Fruit fly (Drosophila melanogaster): Measurements from ENCODE around the gene His2Av.

Gene His2Av

DNA sequence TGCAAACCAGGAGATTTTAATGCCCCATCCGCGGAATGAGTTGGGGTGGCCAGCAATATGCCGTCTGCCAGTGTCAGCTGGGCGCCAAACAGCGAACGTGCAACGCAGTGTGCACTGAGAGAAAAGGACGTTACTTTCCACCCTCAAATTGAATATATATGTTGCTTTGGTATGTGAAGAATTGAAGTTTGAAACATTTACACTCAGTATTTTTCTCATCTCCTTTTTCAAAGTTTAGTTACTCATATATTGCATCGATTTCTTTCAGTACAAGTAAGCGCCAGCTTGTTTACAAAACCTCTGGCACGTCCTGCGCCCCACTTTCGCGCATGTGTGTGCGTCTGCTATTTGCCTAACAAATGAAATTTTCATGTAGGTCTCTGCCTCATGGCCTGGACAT, 7.5 kb upstream of the His2Av start (continued):
- no peak for TF ChIP-seq mld (GFP tag; IDR thresholded peaks at IDR 0.05; ENCODE audit: partially characterized antibody)
- TF ChIP-seq Spps (tag; optimal IDR thresholded peaks at IDR 0.05): no peak
- no peak for TF ChIP-seq CG6254 (GFP tag; optimal IDR thresholded peaks at IDR 0.05)
- TF ChIP-seq CG12659 (GFP tag; optimal IDR thresholded peaks at IDR 0.05): no peak
- peak; percentile 36 for TF ChIP-seq lilli (GFP tag; optimal IDR thresholded peaks at IDR 0.05)
- no peak for TF ChIP-seq vfl (GFP tag; optimal IDR thresholded peaks at IDR 0.05)
- no peak for TF ChIP-seq jumu (GFP tag; optimal IDR thresholded peaks at IDR 0.05)
- TF ChIP-seq CG12104 (GFP tag; optimal IDR thresholded peaks at IDR 0.05): no peak
- TF ChIP-seq CG4424 (GFP tag; optimal IDR thresholded peaks at IDR 0.05): peak; percentile 30
- no peak for TF ChIP-seq Elba2 (GFP tag; optimal IDR thresholded peaks at IDR 0.05)
- no peak for TF ChIP-seq Dek (tag; optimal IDR thresholded peaks at IDR 0.05)
- TF ChIP-seq CG5953 (GFP tag; IDR thresholded peaks at IDR 0.05): no peak
- TF ChIP-seq CG6689 (GFP tag; IDR thresholded peaks at IDR 0.05): peak; percentile 52; the same call in 1 of the 2 replicates
- TF ChIP-seq CG14710 (tag; optimal IDR thresholded peaks at IDR 0.05): peak; percentile 14
- peak; percentile 20 for TF ChIP-seq CG6813 (GFP tag; optimal IDR thresholded peaks at IDR 0.05)
- no peak for TF ChIP-seq CG15011 (GFP tag; optimal IDR thresholded peaks at IDR 0.05)
- TF ChIP-seq CG13894 (tag; optimal IDR thresholded peaks at IDR 0.05): no peak
- no peak for TF ChIP-seq pfk (GFP tag; optimal IDR thresholded peaks at IDR 0.05)
- no peak for TF ChIP-seq CG8290 (GFP tag; optimal IDR thresholded peaks at IDR 0.05)
- TF ChIP-seq CG8290 (tag; optimal IDR thresholded peaks at IDR 0.05): peak in 1 of 2 experiments; percentile 20
- TF ChIP-seq vvl (GFP tag; IDR thresholded peaks at IDR 0.05): peak; percentile 64; the same call in 1 of the 2 replicates
- TF ChIP-seq Lim3 (GFP tag; IDR thresholded peaks at IDR 0.05): no peak
- TF ChIP-seq Deaf1 (tag; optimal IDR thresholded peaks at IDR 0.05): peak; percentile 21
- TF ChIP-seq CG14667 (GFP tag; IDR thresholded peaks at IDR 0.05): peak; percentile 27; the same call in 1 of the 2 replicates
- TF ChIP-seq CG4707 (GFP tag; optimal IDR thresholded peaks at IDR 0.05): no peak
- no peak for TF ChIP-seq nau (GFP tag; optimal IDR thresholded peaks at IDR 0.05)
- TF ChIP-seq crol (GFP tag; IDR thresholded peaks at IDR 0.05): no peak
- no peak for TF ChIP-seq amos (GFP tag; IDR thresholded peaks at IDR 0.05; ENCODE audit: partially characterized antibody)
- TF ChIP-seq Nf-YB (GFP tag; optimal IDR thresholded peaks at IDR 0.05): no peak
- TF ChIP-seq schlank (tag; optimal IDR thresholded peaks at IDR 0.05): no peak
- TF ChIP-seq insv (GFP tag; optimal IDR thresholded peaks at IDR 0.05): no peak
- TF ChIP-seq CG42726 (GFP tag; IDR thresholded peaks at IDR 0.05; ENCODE audit: partially characterized antibody): no peak
- no peak for TF ChIP-seq CG33557 (GFP tag; optimal IDR thresholded peaks at IDR 0.05)
- TF ChIP-seq Asciz (GFP tag; optimal IDR thresholded peaks at IDR 0.05): peak; percentile 17
- peak; percentile 48 for TF ChIP-seq CG2678 (tag; optimal IDR thresholded peaks at IDR 0.05)
- peak; percentile 13 for TF ChIP-seq ind (GFP tag; optimal IDR thresholded peaks at IDR 0.05)
- TF ChIP-seq ranshi (GFP tag; IDR thresholded peaks at IDR 0.05): peak; percentile 82
- peak; percentile 54 for TF ChIP-seq gem (tag; optimal IDR thresholded peaks at IDR 0.05)
- peak; percentile 45 for TF ChIP-seq E2f1 (GFP tag; IDR thresholded peaks at IDR 0.05)
- TF ChIP-seq CG30403 (GFP tag; optimal IDR thresholded peaks at IDR 0.05): peak; percentile 14
- peak; percentile 37 for TF ChIP-seq tin (GFP tag; optimal IDR thresholded peaks at IDR 0.05)
- no peak for TF ChIP-seq CG17802 (tag; optimal IDR thresholded peaks at IDR 0.05)
- no peak for TF ChIP-seq nerfin-2 (GFP tag; IDR thresholded peaks at IDR 0.05; ENCODE audit: partially characterized antibody)
- no peak for TF ChIP-seq CG9876 (GFP tag; optimal IDR thresholded peaks at IDR 0.05)
- peak; percentile 4 for TF ChIP-seq ac (GFP tag; optimal IDR thresholded peaks at IDR 0.05)
- TF ChIP-seq Atf6 (GFP tag; IDR thresholded peaks at IDR 0.05): peak; percentile 47; the same call in 1 of the 2 replicates
- no peak for TF ChIP-seq dm (GFP tag; optimal IDR thresholded peaks at IDR 0.05)
- no peak for TF ChIP-seq rib (GFP tag; IDR thresholded peaks at IDR 0.05)
- no peak for TF ChIP-seq da (GFP tag; optimal IDR thresholded peaks at IDR 0.05)
- TF ChIP-seq hth (optimal IDR thresholded peaks at IDR 0.05): no peak
- no peak for TF ChIP-seq CG2199 (GFP tag; IDR thresholded peaks at IDR 0.05)
